Worm (Caenorhabditis elegans): ENCODE results near the gene F45G2.8.

ce11 chrIII:13461535-13461934 is 26.1 kb upstream of the F45G2.8 start:
- TF ChIP-seq ceh-24 (tag; optimal IDR thresholded peaks at IDR 0.05) = no peak
- no peak for TF ChIP-seq che-1 (tag; optimal IDR thresholded peaks at IDR 0.05)

Measured in whole organism, late embryonic.